Fruit fly (Drosophila melanogaster): ENCODE results near the gene CG44014.

DNA sequence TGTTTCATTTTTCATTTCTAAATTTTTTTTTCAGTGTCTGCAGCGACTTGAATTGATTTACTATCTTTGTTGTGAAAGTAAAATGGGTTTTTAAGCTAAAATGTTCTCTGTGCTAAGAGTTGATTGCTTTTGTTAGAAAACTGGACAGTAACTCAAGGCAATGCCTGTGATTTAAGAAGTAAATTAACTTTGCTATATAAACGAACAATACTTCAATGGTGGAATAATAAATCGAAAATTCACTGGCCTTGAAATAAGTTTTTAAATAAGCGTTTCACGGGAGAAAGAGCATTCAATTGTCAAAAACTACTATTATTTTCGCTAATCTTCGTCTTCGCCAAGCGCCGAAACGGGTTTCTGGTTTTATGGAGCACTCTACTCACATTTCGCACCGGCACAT, 32.2 kb upstream of the CG44014 start:
- TF ChIP-seq CG34367 (tag; optimal IDR thresholded peaks at IDR 0.05) (no peak), Snoo (tag; optimal IDR thresholded peaks at IDR 0.05) (no peak), CG32121 (GFP tag; IDR thresholded peaks at IDR 0.05) (no peak; the same call in 1 of the 2 replicates), Ets98B (GFP tag; IDR thresholded peaks at IDR 0.05) (peak; percentile 57), fd96Ca (GFP tag; IDR thresholded peaks at IDR 0.05) (no peak), Pif1B (GFP tag; optimal IDR thresholded peaks at IDR 0.05) (peak; percentile 46), CG4496 (GFP tag; IDR thresholded peaks at IDR 0.05) (no peak; the same call in 1 of the 3 replicates)
